Worm (Caenorhabditis elegans): ENCODE results near the gene mob-2.

The mob-2 gene

ce11 chrX:13143762-13144732 lies 25.8 kb downstream of the mob-2 start:
- TF ChIP-seq unc-62 (GFP tag; optimal IDR thresholded peaks at IDR 0.05): no peak

ce11 chrX:13143236-13143635 lies 26.6 kb downstream of the mob-2 start:
- TF ChIP-seq unc-62 (GFP tag; optimal IDR thresholded peaks at IDR 0.05): no peak

- TF ChIP-seq unc-62 (GFP tag; optimal IDR thresholded peaks at IDR 0.05): no peak
These were observed 28.4 kb downstream of the mob-2 start, which contains the start of gene F09A5.3 for ce11 chrX:13141440-13141839. Gene F09A5.3 (plus strand): TSS chrX:13141601.

- no peak for TF ChIP-seq unc-62 (GFP tag; optimal IDR thresholded peaks at IDR 0.05)
These were observed 30.4 kb downstream of the mob-2 start, which contains the start of gene ttr-34 for ce11 chrX:13139493-13139892. Gene ttr-34 (plus strand): TSS chrX:13139793.

- TF ChIP-seq unc-62 (GFP tag; optimal IDR thresholded peaks at IDR 0.05): no peak
These were observed 35.1 kb downstream of the mob-2 start, which contains the start of gene F09A5.2 for ce11 chrX:13134807-13135206. Gene F09A5.2 (plus strand): TSS chrX:13135107.

- TF ChIP-seq unc-62 (GFP tag; optimal IDR thresholded peaks at IDR 0.05): no peak
These were observed 39.9 kb downstream of the mob-2 start, which contains the start of gene spin-3 for ce11 chrX:13129949-13130348. Gene spin-3 (plus strand): TSS chrX:13130249.

ce11 chrX:13126420-13126819 lies 43.5 kb downstream of the mob-2 start, which contains the start of gene F17H10.4:
Gene F17H10.4 (minus strand): TSS chrX:13126520.
- no peak for TF ChIP-seq unc-62 (GFP tag; optimal IDR thresholded peaks at IDR 0.05)

- TF ChIP-seq unc-62 (GFP tag; optimal IDR thresholded peaks at IDR 0.05): no peak
These were observed 47.7 kb downstream of the mob-2 start, which contains the start of gene snx-17 for ce11 chrX:13122191-13122590. Gene snx-17 (minus strand): TSS chrX:13122291.

- TF ChIP-seq unc-62 (GFP tag; optimal IDR thresholded peaks at IDR 0.05): no peak
These were observed 48.8 kb downstream of the mob-2 start for ce11 chrX:13121104-13121503.

- no peak for TF ChIP-seq unc-62 (GFP tag; optimal IDR thresholded peaks at IDR 0.05)
These were observed 50.0 kb downstream of the mob-2 start for ce11 chrX:13119900-13120299.

- no peak for TF ChIP-seq unc-62 (GFP tag; optimal IDR thresholded peaks at IDR 0.05)
These were observed 53.5 kb downstream of the mob-2 start for ce11 chrX:13116380-13116779.

- TF ChIP-seq unc-62 (GFP tag; optimal IDR thresholded peaks at IDR 0.05): no peak
These were observed 54.2 kb downstream of the mob-2 start for ce11 chrX:13115694-13116093.

- no peak for TF ChIP-seq unc-62 (GFP tag; optimal IDR thresholded peaks at IDR 0.05)
These were observed 56.4 kb downstream of the mob-2 start, which contains the start of gene F17H10.2 for ce11 chrX:13113457-13113856. Gene F17H10.2 (plus strand): TSS chrX:13113772.

- no peak for TF ChIP-seq unc-62 (GFP tag; optimal IDR thresholded peaks at IDR 0.05)
These were observed 57.2 kb downstream of the mob-2 start for ce11 chrX:13112664-13113063.

ce11 chrX:13110004-13110403 lies 59.9 kb downstream of the mob-2 start:
- TF ChIP-seq unc-62 (GFP tag; optimal IDR thresholded peaks at IDR 0.05): no peak

ce11 chrX:13108664-13109063 lies 61.2 kb downstream of the mob-2 start:
- no peak for TF ChIP-seq unc-62 (GFP tag; optimal IDR thresholded peaks at IDR 0.05)

Data from whole organism, dauer.